Worm (Caenorhabditis elegans): Measurements from ENCODE around the gene gst-13.

gst-13 gene

DNA sequence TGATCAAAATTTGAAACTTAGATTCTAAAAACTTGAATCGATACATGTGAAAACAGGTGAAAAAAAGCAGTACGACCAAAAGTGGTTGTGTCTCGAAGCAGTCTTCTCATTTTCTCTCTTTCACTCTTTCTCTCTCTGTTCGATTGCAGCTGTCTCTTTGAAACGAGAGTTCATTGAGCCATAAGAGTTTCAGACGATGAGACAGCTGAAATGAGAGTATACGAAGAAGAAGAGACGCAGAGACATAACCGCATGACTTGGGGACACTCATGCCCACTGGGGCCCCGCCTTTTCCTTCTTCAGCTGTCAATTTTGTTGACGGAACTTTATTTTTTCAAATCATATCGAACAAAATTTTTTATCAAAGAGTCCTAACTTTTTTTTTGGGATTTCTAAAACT lies 42.7 kb downstream of the gst-13 start (continued):
- TF ChIP-seq zfp-3 (GFP tag; conservative IDR thresholded peaks at IDR 0.05) (peak; percentile 53; the same call in 1 of the 2 replicates), fos-1 (tag; optimal IDR thresholded peaks at IDR 0.05) (no peak), lin-13 (GFP tag; optimal IDR thresholded peaks at IDR 0.05) (peak; percentile 19), arid-1 (GFP tag; conservative IDR thresholded peaks at IDR 0.05) (peak; percentile 55; the same call in 1 of the 2 replicates), mxl-3 (GFP tag; optimal IDR thresholded peaks at IDR 0.05) (peak; percentile 74), unc-130 (GFP tag; optimal IDR thresholded peaks at IDR 0.05) (no peak), hif-1 (tag; optimal IDR thresholded peaks at IDR 0.05) (peak in 1 of 2 experiments; percentile 71), snpc-1.2 (GFP tag; IDR thresholded peaks at IDR 0.05) (0 out of 2 replicates have a peak, but pooled peaks have one; percentile 42), nhr-102 (tag; optimal IDR thresholded peaks at IDR 0.05) (no peak), dmd-6 (GFP tag; IDR thresholded peaks at IDR 0.05) (peak; percentile 92), unc-62 (GFP tag; optimal IDR thresholded peaks at IDR 0.05 in 1 of 2) (peak in 1 of 2 experiments; percentile 99), unc-62 (tag; optimal IDR thresholded peaks at IDR 0.05) (no peak), daf-19 (GFP tag; conservative IDR thresholded peaks at IDR 0.05) (no peak), ctbp-1 (GFP tag; IDR thresholded peaks at IDR 0.05) (peak; percentile 55; the same call in 1 of the 2 replicates), lsy-2 (tag; optimal IDR thresholded peaks at IDR 0.05) (peak; percentile 67 to 86), madf-9 (GFP tag; conservative IDR thresholded peaks at IDR 0.05) (0 out of 2 replicates have a peak, but pooled peaks have one; percentile 38), attf-4 (tag; optimal IDR thresholded peaks at IDR 0.05) (no peak), skn-1 (tag; optimal IDR thresholded peaks at IDR 0.05) (no peak), egl-27 (tag; optimal IDR thresholded peaks at IDR 0.05) (no peak), zip-2 (tag; optimal IDR thresholded peaks at IDR 0.05) (no peak), nhr-48 (tag; optimal IDR thresholded peaks at IDR 0.05) (peak; percentile 79), F44E2.7 (GFP tag; IDR thresholded peaks at IDR 0.05) (no peak), mes-2 (tag; optimal IDR thresholded peaks at IDR 0.05; ENCODE audit: poor library complexity, severe bottlenecking) (peak; percentile 82), ZK337.2 (GFP tag; IDR thresholded peaks at IDR 0.05) (no peak), nhr-25 (tag; optimal IDR thresholded peaks at IDR 0.05; ENCODE audit: borderline replicate concordance, insufficient read depth) (peak; percentile 76), unc-39 (tag; optimal IDR thresholded peaks at IDR 0.05) (no peak), tra-1 (GFP tag; IDR thresholded peaks at IDR 0.05) (peak; percentile 84), ama-1 (optimal IDR thresholded peaks at IDR 0.05) (peak; percentile 30), zag-1 (tag; optimal IDR thresholded peaks at IDR 0.05) (no peak), lin-29 (GFP tag; IDR thresholded peaks at IDR 0.05) (no peak), ceh-28 (tag; optimal IDR thresholded peaks at IDR 0.05) (peak; percentile 19), dve-1 (tag; optimal IDR thresholded peaks at IDR 0.05; ENCODE audit: insufficient read depth) (peak; percentile 62), mxl-2 (GFP tag; conservative IDR thresholded peaks at IDR 0.05) (no peak), lir-3 (tag; optimal IDR thresholded peaks at IDR 0.05) (no peak), R02D3.7 (tag; optimal IDR thresholded peaks at IDR 0.05) (no peak), lin-15B (tag; optimal IDR thresholded peaks at IDR 0.05) (no peak), dmd-9 (GFP tag; IDR thresholded peaks at IDR 0.05) (no peak), mdl-1 (tag; optimal IDR thresholded peaks at IDR 0.05) (peak; percentile 50 to 91), hlh-11 (tag; optimal IDR thresholded peaks at IDR 0.05) (peak; percentile 99), nhr-11 (tag; optimal IDR thresholded peaks at IDR 0.05) (peak; percentile 79), aha-1 (tag) (peak; percentile 78), gei-8 (GFP tag; optimal IDR thresholded peaks at IDR 0.05) (peak; percentile 49), nhr-42 (GFP tag; IDR thresholded peaks at IDR 0.05) (peak; percentile 72; the same call in 1 of the 2 replicates), zip-11 (GFP tag; IDR thresholded peaks at IDR 0.05) (no peak), mep-1 (tag; optimal IDR thresholded peaks at IDR 0.05) (peak; percentile 82), F49E8.2 (tag; optimal IDR thresholded peaks at IDR 0.05; ENCODE audit: borderline replicate concordance) (no peak), Y75B8A.6 (GFP tag; IDR thresholded peaks at IDR 0.05) (no peak), lin-38 (GFP tag; IDR thresholded peaks at IDR 0.05) (peak; percentile 44; the same call in 1 of the 2 replicates), snpc-4 (tag; optimal IDR thresholded peaks at IDR 0.05) (no peak), ZK546.5 (tag; optimal IDR thresholded peaks at IDR 0.05) (no peak), ceh-20 (GFP tag; IDR thresholded peaks at IDR 0.05) (peak; percentile 85; the same call in 1 of the 2 replicates)

Measured in whole organism, L4 larva.